Worm (Caenorhabditis elegans): ENCODE data around the gene Y57G11B.3.

DNA sequence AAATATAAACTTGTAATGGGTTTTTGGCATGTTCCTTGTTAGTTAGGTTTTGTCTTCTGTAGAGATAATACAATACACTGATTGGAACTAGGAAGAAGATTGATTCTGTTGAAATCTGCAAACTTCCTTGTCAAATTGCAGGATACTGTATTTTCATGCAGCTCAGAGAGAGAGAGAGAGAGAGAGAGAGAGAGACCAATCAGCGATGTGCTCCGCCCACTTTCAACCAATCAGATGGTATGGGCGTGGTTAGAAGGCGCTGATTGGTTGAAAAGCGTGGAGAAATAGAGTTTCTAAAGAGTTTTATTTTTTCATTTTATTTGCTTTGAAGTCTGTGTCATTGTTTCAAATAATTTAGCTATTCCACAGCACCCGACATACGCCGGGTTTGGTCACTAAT is 26.9 kb downstream of the Y57G11B.3 start:
- TF ChIP-seq mes-2 (tag; optimal IDR thresholded peaks at IDR 0.05; ENCODE audit: poor library complexity, severe bottlenecking) (no peak), jun-1 (tag; optimal IDR thresholded peaks at IDR 0.05) (no peak), fkh-10 (GFP tag; optimal IDR thresholded peaks at IDR 0.05) (no peak)

All from whole organism, L4 larva.